Fruit fly (Drosophila melanogaster) whole organism, embryonic: ENCODE results near the gene PlexA.
A peak's percentile ranks its signal among the peaks of the same experiment; 100 is the strongest.

Experiments
- Aef1 ChIP-seq: fragments of 200-800 bp; sonication (Bioruptor generic); IDR thresholded peaks from 3 replicates; pipeline ENCODE4 v1.3.6; 2022; ENCODE audit warnings: missing biosample characterization, missing genetic modification characterization
- Bgb ChIP-seq: fragments of 200-800 bp; sonication (Bioruptor generic); IDR thresholded peaks from 2 replicates; pipeline ENCODE4 v1.3.6; 2022; ENCODE audit warnings: missing biosample characterization, missing genetic modification characterization; ENCODE audit not compliant: partially characterized antibody
- CG11398 ChIP-seq: fragments of 200-800 bp; sonication (Bioruptor generic); optimal IDR thresholded peaks from 2 replicates; lab custom pipeline; 2016; ENCODE audit warnings: missing biosample characterization, missing genetic modification characterization
- CG12391 ChIP-seq: fragments of 200-800 bp; sonication (Bioruptor generic); optimal IDR thresholded peaks from 3 replicates; lab custom pipeline; 2018; ENCODE audit warnings: missing biosample characterization, mild to moderate bottlenecking, missing genetic modification characterization, moderate library complexity
- CG13424 ChIP-seq: fragments of 200-800 bp; sonication (Bioruptor generic); optimal IDR thresholded peaks from 2 replicates; lab custom pipeline; 2019; ENCODE audit warnings: missing biosample characterization, mild to moderate bottlenecking, missing genetic modification characterization, moderate library complexity
- CG13775 ChIP-seq: fragments of 200-800 bp; sonication (Bioruptor generic); optimal IDR thresholded peaks from 3 replicates; lab custom pipeline; 2017; ENCODE audit warnings: missing biosample characterization, mild to moderate bottlenecking, missing genetic modification characterization
- CG16863 ChIP-seq: fragments of 200-800 bp; sonication (Bioruptor generic); optimal IDR thresholded peaks from 3 replicates; lab custom pipeline; 2016; ENCODE audit warnings: missing biosample characterization, missing genetic modification characterization
- CG17385 ChIP-seq: fragments of 200-800 bp; sonication (Bioruptor generic); optimal IDR thresholded peaks from 3 replicates; lab custom pipeline; 2018; ENCODE audit warnings: missing biosample characterization, mild to moderate bottlenecking, missing genetic modification characterization
- CG1832 ChIP-seq: fragments of 200-800 bp; sonication (Bioruptor generic); optimal IDR thresholded peaks from 2 replicates; lab custom pipeline; 2017; ENCODE audit warnings: missing biosample characterization, mild to moderate bottlenecking, missing genetic modification characterization, inconsistent platforms
- CG18476 ChIP-seq: fragments of 200-800 bp; sonication (Bioruptor generic); optimal IDR thresholded peaks from 2 replicates; lab custom pipeline; 2016; ENCODE audit warnings: missing biosample characterization, mild to moderate bottlenecking, missing genetic modification characterization
- CG18764 ChIP-seq: fragments of 200-800 bp; sonication (Bioruptor generic); optimal IDR thresholded peaks from 3 replicates; lab custom pipeline; 2016; ENCODE audit warnings: missing biosample characterization, missing genetic modification characterization
- CG3163 ChIP-seq: fragments of 200-800 bp; sonication (Bioruptor generic); optimal IDR thresholded peaks from 3 replicates; lab custom pipeline; 2016; ENCODE audit warnings: missing biosample characterization, missing genetic modification characterization
- CG43689 ChIP-seq: fragments of 200-800 bp; sonication (Bioruptor generic); IDR thresholded peaks from 2 replicates; pipeline ENCODE4 v1.3.6; 2022; ENCODE audit warnings: missing biosample characterization, missing genetic modification characterization
- CG8281 ChIP-seq: fragments of 200-800 bp; sonication (Bioruptor generic); optimal IDR thresholded peaks from 2 replicates; lab custom pipeline; 2018; ENCODE audit warnings: missing biosample characterization, mild to moderate bottlenecking, missing genetic modification characterization, moderate library complexity
- CG9215 ChIP-seq: fragments of 200-800 bp; sonication (Bioruptor generic); IDR thresholded peaks from 2 replicates; pipeline ENCODE4 v1.3.6; 2022; ENCODE audit warnings: missing biosample characterization, missing genetic modification characterization
- CHES-1-like ChIP-seq: fragments of 200-800 bp; sonication (Bioruptor generic); optimal IDR thresholded peaks from 2 replicates; lab custom pipeline; 2016; ENCODE audit warnings: missing biosample characterization, missing genetic modification characterization
- ERR ChIP-seq: fragments of 200-800 bp; sonication (Bioruptor generic); optimal IDR thresholded peaks from 2 replicates; lab custom pipeline; 2016; ENCODE audit warnings: missing biosample characterization, missing genetic modification characterization
- Fer1 ChIP-seq: fragments of 200-800 bp; sonication (Bioruptor generic); optimal IDR thresholded peaks from 2 replicates; lab custom pipeline; 2017; ENCODE audit warnings: missing biosample characterization, mild to moderate bottlenecking, missing genetic modification characterization
- HLH4C ChIP-seq: fragments of 200-800 bp; sonication (Bioruptor generic); IDR thresholded peaks from 3 replicates; pipeline ENCODE4 v1.3.6; 2022; ENCODE audit warnings: missing biosample characterization, missing genetic modification characterization; ENCODE audit not compliant: partially characterized antibody
- Hsf ChIP-seq: fragments of 200-800 bp; sonication (Bioruptor generic); optimal IDR thresholded peaks from 3 replicates; lab custom pipeline; 2016; ENCODE audit warnings: missing biosample characterization, missing genetic modification characterization
- Meics ChIP-seq: fragments of 200-800 bp; sonication (Bioruptor generic); optimal IDR thresholded peaks from 2 replicates; lab custom pipeline; 2017; ENCODE audit warnings: missing biosample characterization, mild to moderate bottlenecking, missing genetic modification characterization
- Stat92E ChIP-seq, 3 experiments: fragments of >200 bp in 2 of 3; fragments of 200-800 bp in 1 of 3; sonication (Bioruptor generic) in 1 of 3; optimal IDR thresholded peaks; 2 replicates each; lab custom pipeline; 2017 to 2019; ENCODE audit warnings: missing biosample characterization in 3 of 3, missing genetic modification characterization in 3 of 3, mild to moderate bottlenecking in 1 of 3, moderate library complexity in 1 of 3
- Usf ChIP-seq: fragments of 200-800 bp; sonication (Bioruptor generic); optimal IDR thresholded peaks from 2 replicates; lab custom pipeline; 2017; ENCODE audit warnings: missing genotype, missing biosample characterization, missing genetic modification characterization
- Vsx1 ChIP-seq: fragments of 200-800 bp; sonication (Bioruptor generic); optimal IDR thresholded peaks from 2 replicates; lab custom pipeline; 2017; ENCODE audit warnings: missing biosample characterization, mild to moderate bottlenecking, missing genetic modification characterization, missing genetic modification reagents
- YL-1 ChIP-seq: fragments of 200-800 bp; sonication (Bioruptor generic); optimal IDR thresholded peaks from 3 replicates; lab custom pipeline; 2017; ENCODE audit warnings: missing biosample characterization, mild to moderate bottlenecking, missing genetic modification characterization
- fu2 ChIP-seq: fragments of 200-800 bp; sonication (Bioruptor generic); optimal IDR thresholded peaks from 2 replicates; lab custom pipeline; 2016; ENCODE audit warnings: missing biosample characterization, missing genetic modification characterization
- kni ChIP-seq: fragments of 200-800 bp; sonication (Bioruptor generic); optimal IDR thresholded peaks from 3 replicates; lab custom pipeline; 2017; ENCODE audit warnings: mild to moderate bottlenecking, missing biosample characterization, missing genetic modification reagents, missing genetic modification characterization
- lbe ChIP-seq: fragments of 200-800 bp; sonication (Bioruptor generic); optimal IDR thresholded peaks from 2 replicates; lab custom pipeline; 2016; ENCODE audit warnings: missing biosample characterization, mild to moderate bottlenecking, missing genetic modification characterization
- lola ChIP-seq, 3 experiments: fragments of >200 bp in 2 of 3; fragments of 200-800 bp in 1 of 3; sonication (Bioruptor generic) in 1 of 3; optimal IDR thresholded peaks; 2 replicates each; lab custom pipeline; 2017 to 2019; ENCODE audit warnings: missing biosample characterization in 3 of 3, missing genetic modification characterization in 3 of 3, mild to moderate bottlenecking in 1 of 3, moderate library complexity in 1 of 3
- maf-S ChIP-seq: fragments of 200-800 bp; sonication (Bioruptor generic); optimal IDR thresholded peaks from 2 replicates; lab custom pipeline; 2016; ENCODE audit warnings: missing biosample characterization, missing genetic modification characterization
- nau ChIP-seq: fragments of 200-800 bp; sonication (Bioruptor generic); optimal IDR thresholded peaks from 3 replicates; lab custom pipeline; 2017; ENCODE audit warnings: missing biosample characterization, mild to moderate bottlenecking, missing genetic modification characterization, missing genetic modification reagents
- nom ChIP-seq: fragments of 200-800 bp; sonication (Bioruptor generic); optimal IDR thresholded peaks from 2 replicates; lab custom pipeline; 2017; ENCODE audit warnings: missing biosample characterization, missing genetic modification characterization, mild to moderate bottlenecking, moderate library complexity, missing genetic modification reagents
- salm ChIP-seq: fragments of 200-800 bp; sonication (Bioruptor generic); optimal IDR thresholded peaks from 2 replicates; lab custom pipeline; 2018; ENCODE audit warnings: missing biosample characterization, mild to moderate bottlenecking, missing genetic modification characterization
- sens ChIP-seq: fragments of 200-800 bp; sonication (Bioruptor generic); peaks from one replicate; lab custom pipeline; 2016; ENCODE audit warnings: missing biosample characterization, missing genetic modification characterization
- tio ChIP-seq: fragments of 200-800 bp; sonication (Bioruptor generic); optimal IDR thresholded peaks from 2 replicates; lab custom pipeline; 2017; ENCODE audit warnings: missing biosample characterization, missing genetic modification characterization, inconsistent platforms
- tll ChIP-seq, 2 experiments: fragments of 200-800 bp in 1 of 2; fragments of >200 bp in 1 of 2; sonication (Bioruptor generic) in 1 of 2; optimal IDR thresholded peaks; 2 replicates each; lab custom pipeline; 2017 to 2019; ENCODE audit warnings: missing biosample characterization in 2 of 2, missing genetic modification characterization in 2 of 2, mild to moderate bottlenecking in 1 of 2, moderate library complexity in 1 of 2
- tx ChIP-seq: fragments of 200-800 bp; sonication (Bioruptor generic); optimal IDR thresholded peaks from 2 replicates; lab custom pipeline; 2016; ENCODE audit warnings: missing biosample characterization, missing genetic modification characterization
- z ChIP-seq: fragments of 200-800 bp; sonication (Bioruptor generic); IDR thresholded peaks from 3 replicates; pipeline ENCODE4 v1.3.6; 2022; ENCODE audit warnings: missing biosample characterization, missing genetic modification characterization

The PlexA gene

DNA sequence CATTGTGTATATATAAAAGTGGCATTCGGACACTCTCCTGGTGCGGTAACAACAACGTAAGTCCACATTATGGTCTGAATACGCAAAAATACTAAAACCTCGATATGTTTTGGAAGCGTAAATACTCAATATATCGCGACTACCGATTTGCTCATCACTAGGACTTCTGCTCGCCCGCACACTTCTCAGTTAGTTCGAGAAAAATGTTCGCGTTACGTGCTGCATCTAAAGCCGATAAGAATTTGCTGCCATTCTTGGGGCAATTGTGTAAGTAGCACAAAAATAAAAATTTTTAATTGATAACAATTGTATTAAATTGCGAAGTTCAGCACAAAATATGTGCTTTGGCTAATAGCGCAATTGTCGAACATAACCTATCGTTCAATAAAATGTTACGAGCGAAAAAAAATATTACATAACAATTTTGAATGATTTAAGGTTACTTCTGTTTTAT is 4.8 kb upstream of the PlexA start, which contains the start of gene CG11076 (continued):
- no peak for TF ChIP-seq CHES-1-like (GFP tag; lab: Kevin White, UChicago)
- TF ChIP-seq CG18476 (GFP tag; lab: Kevin White, UChicago), result peak; percentile 2
- no peak for TF ChIP-seq Meics (GFP tag; lab: Kevin White, UChicago)
- TF ChIP-seq Stat92E (GFP tag; optimal IDR thresholded peaks at IDR 0.05; lab: Kevin White, UChicago), result peak in 1 of 3 experiments; percentile 61
- TF ChIP-seq ERR, result no peak
- peak; percentile 16 for TF ChIP-seq Vsx1 (GFP tag; lab: Kevin White, UChicago)
- peak; percentile 6 for TF ChIP-seq fu2 (GFP tag; lab: Kevin White, UChicago)
- peak; percentile 71 for TF ChIP-seq Fer1
- TF ChIP-seq maf-S (GFP tag; lab: Kevin White, UChicago), result peak; percentile 11
- TF ChIP-seq CG3163 (GFP tag; lab: Kevin White, UChicago), result no peak
- peak; percentile 72 for TF ChIP-seq nom
- TF ChIP-seq, all 482 proteins: peak for 114

DNA sequence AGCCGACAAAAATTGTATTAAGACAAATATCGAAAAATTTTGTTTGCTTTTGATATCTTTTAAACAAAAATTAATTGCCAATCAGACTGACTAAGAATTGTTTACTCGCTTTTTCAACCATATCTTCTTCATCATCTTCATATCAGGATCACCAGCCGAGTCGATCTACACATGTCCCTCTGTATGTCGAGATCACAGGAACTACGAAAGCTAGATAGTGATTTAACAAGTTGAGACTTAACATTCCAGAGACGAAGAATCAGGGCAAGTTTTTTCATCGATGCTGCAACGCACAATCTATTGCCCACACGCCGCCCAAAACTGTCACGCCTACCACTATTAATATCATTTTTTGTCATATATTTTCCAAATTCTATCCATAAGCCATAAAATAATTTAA is 4.2 kb upstream of the PlexA start, which contains the start of gene ATPsynbeta:
TSS of gene ATPsynbeta (plus strand) at position 348 of the 400 bp plus-strand sequence.
- TF ChIP-seq CG1832 (no peak), CG43689 (no peak), sens (peak; percentile 34), Stat92E (GFP tag; optimal IDR thresholded peaks at IDR 0.05; lab: Kevin White, UChicago) (peak in 1 of 3 experiments; percentile 71), lola (GFP tag; optimal IDR thresholded peaks at IDR 0.05; lab: Kevin White, UChicago) (peak in 1 of 3 experiments; percentile 75), YL-1 (GFP tag; lab: Kevin White, UChicago) (no peak), tx (no peak), Bgb (GFP tag; lab: Robert Waterston, UW) (no peak), z (GFP tag; lab: Robert Waterston, UW) (no peak), nau (GFP tag; lab: Kevin White, UChicago) (no peak), CG11398 (GFP tag; lab: Kevin White, UChicago) (no peak), CG18764 (no peak), CG9215 (GFP tag; lab: Robert Waterston, UW) (no peak), CG16863 (GFP tag; lab: Kevin White, UChicago) (no peak), Aef1 (GFP tag; lab: Robert Waterston, UW) (no peak), CG12391 (tag; lab: Kevin White, UChicago) (no peak), tll (GFP tag; optimal IDR thresholded peaks at IDR 0.05; lab: Kevin White, UChicago) (no peak), salm (tag; lab: Kevin White, UChicago) (no peak), CG8281 (tag; lab: Kevin White, UChicago) (no peak), Usf (GFP tag; lab: Kevin White, UChicago) (no peak), HLH4C (GFP tag; lab: Robert Waterston, UW) (no peak), CG17385 (no peak), kni (GFP tag; lab: Kevin White, UChicago) (no peak), CG13424 (tag; lab: Kevin White, UChicago) (no peak), CG13775 (GFP tag; lab: Kevin White, UChicago) (no peak), Hsf (GFP tag; lab: Kevin White, UChicago) (no peak), tio (GFP tag; lab: Kevin White, UChicago) (peak; percentile 24), lbe (GFP tag; lab: Kevin White, UChicago) (no peak)
